Worm (Caenorhabditis elegans): ENCODE results near the gene F20D6.5.

- TF ChIP-seq dpl-1 (GFP tag; optimal IDR thresholded peaks at IDR 0.05) (no peak), daf-16 (GFP tag; optimal IDR thresholded peaks at IDR 0.05) (no peak), daf-16 (tag; optimal IDR thresholded peaks at IDR 0.05) (no peak), lin-13 (GFP tag; optimal IDR thresholded peaks at IDR 0.05) (no peak), unc-39 (tag; optimal IDR thresholded peaks at IDR 0.05) (no peak), lin-38 (GFP tag; IDR thresholded peaks at IDR 0.05) (no peak), ztf-7 (tag; optimal IDR thresholded peaks at IDR 0.05) (no peak), ceh-32 (tag; optimal IDR thresholded peaks at IDR 0.05; ENCODE audit: poor library complexity) (no peak), hlh-30 (tag; optimal IDR thresholded peaks at IDR 0.05; ENCODE audit: insufficient read depth) (no peak), aly-2 (tag; optimal IDR thresholded peaks at IDR 0.05) (no peak), fos-1 (tag; optimal IDR thresholded peaks at IDR 0.05) (no peak), nhr-6 (tag; optimal IDR thresholded peaks at IDR 0.05) (no peak)
These were observed 50.2 kb downstream of the F20D6.5 start for ce11 chrV:8211993-8212392.
